Worm (Caenorhabditis elegans): ENCODE measurements around the gene maa-1.

maa-1 gene

DNA sequence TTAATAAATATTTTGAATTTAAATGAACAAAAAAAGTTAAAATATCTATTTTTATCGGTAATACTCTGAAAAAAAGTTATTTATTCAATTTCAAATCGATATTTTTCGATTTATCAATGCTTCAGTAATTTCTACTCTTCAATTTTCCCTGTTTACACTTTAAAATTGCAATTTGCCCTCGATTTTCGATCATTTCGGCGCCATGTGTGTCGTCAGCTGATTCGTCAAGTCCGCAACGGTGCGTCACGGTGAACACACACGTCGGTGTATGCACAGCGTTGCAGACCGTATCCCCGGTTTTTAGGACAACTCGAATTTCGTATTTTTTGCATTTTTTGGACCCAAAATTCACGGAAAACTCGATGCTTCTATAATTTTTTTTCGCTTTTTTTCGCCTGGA is 934 bp upstream of the maa-1 start, which contains the start of gene C18D11.3 (continued):
- TF ChIP-seq egl-27 (tag; optimal IDR thresholded peaks at IDR 0.05) (peak; percentile 1 to 44), elt-2 (tag; optimal IDR thresholded peaks at IDR 0.05) (peak; percentile 65), hlh-17 (GFP tag; optimal IDR thresholded peaks at IDR 0.05; ENCODE audit: borderline replicate concordance) (no peak), lin-35 (GFP tag; optimal IDR thresholded peaks at IDR 0.05) (peak; percentile 90 to 93), nhr-47 (tag; optimal IDR thresholded peaks at IDR 0.05) (peak; percentile 82), blmp-1 (tag; optimal IDR thresholded peaks at IDR 0.05) (peak; percentile 74), snu-23 (GFP tag; optimal IDR thresholded peaks at IDR 0.05) (peak; percentile 93), hpl-2 (GFP tag; optimal IDR thresholded peaks at IDR 0.05) (no peak), aha-1 (tag; optimal IDR thresholded peaks at IDR 0.05) (peak; percentile 27), ama-1 (optimal IDR thresholded peaks at IDR 0.05) (no peak), fkh-8 (tag; optimal IDR thresholded peaks at IDR 0.05) (peak; percentile 86), unc-30 (tag; optimal IDR thresholded peaks at IDR 0.05) (no peak), nhr-12 (tag; optimal IDR thresholded peaks at IDR 0.05) (no peak), ceh-8 (GFP tag; optimal IDR thresholded peaks at IDR 0.05) (no peak), mep-1 (tag; optimal IDR thresholded peaks at IDR 0.05) (peak; percentile 94), nhr-11 (tag; optimal IDR thresholded peaks at IDR 0.05) (no peak), nhr-90 (tag; optimal IDR thresholded peaks at IDR 0.05; ENCODE audit: poor library complexity) (peak; percentile 78), lin-14 (GFP tag; optimal IDR thresholded peaks at IDR 0.05) (peak; percentile 94), hlh-4 (tag; optimal IDR thresholded peaks at IDR 0.05) (no peak), fkh-10 (GFP tag; optimal IDR thresholded peaks at IDR 0.05) (peak; percentile 38), elt-3 (tag; optimal IDR thresholded peaks at IDR 0.05) (peak in 4 of 6 experiments; percentile 23 to 91 (median 54)), irx-1 (tag; optimal IDR thresholded peaks at IDR 0.05) (peak; percentile 60), ets-5 (GFP tag; IDR thresholded peaks at IDR 0.05) (no peak), tbx-2 (tag; optimal IDR thresholded peaks at IDR 0.05) (peak; percentile 88), Y116A8C.19 (tag; optimal IDR thresholded peaks at IDR 0.05; ENCODE audit: borderline replicate concordance) (no peak), alr-1 (tag; optimal IDR thresholded peaks at IDR 0.05; ENCODE audit: borderline replicate concordance) (no peak), C04F5.9 (tag; optimal IDR thresholded peaks at IDR 0.05) (peak; percentile 57), nhr-77 (tag; optimal IDR thresholded peaks at IDR 0.05) (peak; percentile 82), pqm-1 (tag; optimal IDR thresholded peaks at IDR 0.05) (no peak), nhr-71 (tag; optimal IDR thresholded peaks at IDR 0.05) (peak; percentile 92), lin-13 (GFP tag; optimal IDR thresholded peaks at IDR 0.05) (peak; percentile 91), ceh-88 (GFP tag; IDR thresholded peaks at IDR 0.05) (no peak; the same call in 1 of the 2 replicates), tlp-1 (tag; optimal IDR thresholded peaks at IDR 0.05) (no peak), vab-15 (tag; optimal IDR thresholded peaks at IDR 0.05) (peak; percentile 77), unc-62 (GFP tag; optimal IDR thresholded peaks at IDR 0.05) (no peak), ceh-82 (tag; optimal IDR thresholded peaks at IDR 0.05) (peak; percentile 48 to 93 (median 52)), xbp-1 (tag; optimal IDR thresholded peaks at IDR 0.05) (peak; percentile 73)

ce11 chrIII:11817865-11818264 is 4.5 kb downstream of the maa-1 start:
- peak; percentile 90 for TF ChIP-seq snpc-4 (tag; optimal IDR thresholded peaks at IDR 0.05)
- no peak for TF ChIP-seq nhr-12 (tag; optimal IDR thresholded peaks at IDR 0.05)
- TF ChIP-seq nhr-85 (tag), result no peak
- peak; percentile 15 for TF ChIP-seq nhr-71 (tag; optimal IDR thresholded peaks at IDR 0.05)
- TF ChIP-seq lin-14 (GFP tag; optimal IDR thresholded peaks at IDR 0.05), result no peak

DNA sequence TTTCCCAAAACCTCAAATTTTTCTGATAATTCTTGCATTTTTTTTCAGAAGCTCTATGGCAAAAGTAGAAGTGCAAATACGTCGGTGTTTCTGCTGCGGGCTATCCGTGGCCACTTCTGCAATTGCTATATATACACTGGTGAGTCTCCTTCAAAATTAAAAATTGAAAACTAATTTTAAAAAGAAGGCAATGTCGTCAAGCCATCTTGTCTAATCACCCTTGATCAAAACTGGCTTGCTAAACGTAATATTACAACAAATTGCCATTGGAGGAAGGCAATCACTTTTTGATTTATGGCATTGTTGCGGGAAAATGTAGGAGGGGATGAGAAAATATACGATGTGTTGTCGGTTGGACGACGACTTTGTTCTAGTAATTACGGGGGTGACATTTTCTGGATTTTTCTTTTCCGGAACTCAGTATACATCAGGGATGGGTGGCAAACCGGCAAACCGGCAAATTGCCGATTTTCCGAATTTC is 5.8 kb downstream of the maa-1 start, which contains the start of gene C18D11.1:
TSS of gene C18D11.1 (plus strand) at position 51 of the 481 bp plus-strand sequence.
- TF ChIP-seq hlh-17 (GFP tag; optimal IDR thresholded peaks at IDR 0.05; ENCODE audit: borderline replicate concordance), result no peak
- TF ChIP-seq fkh-4 (tag; optimal IDR thresholded peaks at IDR 0.05; ENCODE audit: borderline replicate concordance), result no peak
- peak; percentile 47 for TF ChIP-seq pag-3 (tag; optimal IDR thresholded peaks at IDR 0.05; ENCODE audit: borderline replicate concordance, insufficient read depth)
- TF ChIP-seq lin-35 (GFP tag; optimal IDR thresholded peaks at IDR 0.05), result no peak
- TF ChIP-seq nhr-85 (tag), result peak; percentile 53

Data from whole organism, L1 larva.